Worm (Caenorhabditis elegans) whole organism, early embryonic: ENCODE measurements around the gene srx-44.

ENCODE experiments used
- B0310.2 ChIP-seq: sonication (generic microtip); optimal IDR thresholded peaks from 2 replicates; lab custom pipeline; 2016; ENCODE audit warnings: mild to moderate bottlenecking, missing genetic modification characterization, missing compliant biosample characterization
- F13C5.2 ChIP-seq: sonication (generic microtip); optimal IDR thresholded peaks from 2 replicates; lab custom pipeline; 2017; ENCODE audit warnings: mild to moderate bottlenecking, missing genetic modification characterization, inconsistent platforms, missing compliant biosample characterization
- aly-1 ChIP-seq: sonication (generic microtip); optimal IDR thresholded peaks from 2 replicates; lab custom pipeline; 2016; ENCODE audit warnings: missing genetic modification characterization, missing compliant biosample characterization
- ama-1 ChIP-seq: fragments of 150-350 bp; optimal IDR thresholded peaks from 2 replicates; lab custom pipeline; 2014
- ceh-13 ChIP-seq: fragments of 200-800 bp; sonication (Bioruptor generic); optimal IDR thresholded peaks from 2 replicates; lab custom pipeline; 2018; ENCODE audit warnings: mild to moderate bottlenecking, missing genetic modification characterization, missing compliant biosample characterization
- ceh-36 ChIP-seq: sonication (generic microtip); optimal IDR thresholded peaks from 2 replicates; lab custom pipeline; 2016; ENCODE audit warnings: missing genetic modification characterization, inconsistent platforms, missing compliant biosample characterization
- ets-7 ChIP-seq: sonication (generic microtip); optimal IDR thresholded peaks from 2 replicates; lab custom pipeline; 2016; ENCODE audit warnings: missing genotype, missing genetic modification characterization, missing compliant biosample characterization
- flt-1 ChIP-seq: fragments of 200-800 bp; sonication (Bioruptor generic); IDR thresholded peaks from 2 replicates; pipeline ENCODE4 v1.3.6; 2022; ENCODE audit warnings: missing genetic modification characterization, missing compliant biosample characterization
- hmbx-1 ChIP-seq: sonication (generic microtip); optimal IDR thresholded peaks from 2 replicates; lab custom pipeline; 2016; ENCODE audit warnings: mild to moderate bottlenecking, missing genetic modification characterization, missing compliant biosample characterization
- hmg-4 ChIP-seq: fragments of 200-800 bp; sonication (Bioruptor generic); optimal IDR thresholded peaks from 2 replicates; lab custom pipeline; 2018; ENCODE audit warnings: mild to moderate bottlenecking, missing genetic modification characterization, missing compliant biosample characterization
- hnd-1 ChIP-seq: sonication (generic microtip); optimal IDR thresholded peaks from 2 replicates; lab custom pipeline; 2016; ENCODE audit warnings: missing genetic modification characterization, missing compliant biosample characterization
- pes-1 ChIP-seq: fragments of 200-800 bp; sonication (Bioruptor generic); IDR thresholded peaks from 2 replicates; pipeline ENCODE4 v1.3.6; 2022; ENCODE audit warnings: missing genetic modification reagents, missing genetic modification characterization, missing compliant biosample characterization
- scrt-1 ChIP-seq: fragments of 200-800 bp; sonication (Bioruptor generic); IDR thresholded peaks from 2 replicates; pipeline ENCODE4 v1.3.6; 2022; ENCODE audit warnings: missing genetic modification characterization, missing compliant biosample characterization
- sea-1 ChIP-seq: fragments of 200-800 bp; sonication (Bioruptor generic); conservative IDR thresholded peaks from 2 replicates; pipeline ENCODE4 v1.3.6; 2022; ENCODE audit warnings: missing genetic modification characterization, missing compliant biosample characterization
- tbx-11 ChIP-seq: fragments of 200-800 bp; sonication (Bioruptor generic); IDR thresholded peaks from 2 replicates; pipeline ENCODE4 v1.3.6; 2022; ENCODE audit warnings: missing genetic modification characterization, missing compliant biosample characterization
- tbx-37 ChIP-seq: fragments of 200-800 bp; sonication (Bioruptor generic); conservative IDR thresholded peaks from 2 replicates; pipeline ENCODE4 v1.3.6; 2022; ENCODE audit warnings: missing genetic modification reagents, missing genetic modification characterization, missing compliant biosample characterization
- tra-4 ChIP-seq: sonication (generic microtip); optimal IDR thresholded peaks from 2 replicates; lab custom pipeline; 2017; ENCODE audit warnings: missing genetic modification characterization, missing compliant biosample characterization

The srx-44 gene

ce11 chrV:16032761-16033160, 12.6 kb downstream of the srx-44 start, which contains the start of gene T10C6.16:
Gene T10C6.16 (minus strand): TSS chrV:16033005.
- TF ChIP-seq sea-1 (GFP tag; lab: Robert Waterston, UW) (no peak), ets-7 (tag; lab: Kevin White, UChicago) (no peak), tra-4 (tag; lab: Kevin White, UChicago) (no peak), tbx-37 (GFP tag; lab: Robert Waterston, UW) (no peak), pes-1 (GFP tag; lab: Robert Waterston, UW) (no peak), scrt-1 (GFP tag; lab: Robert Waterston, UW) (no peak), aly-1 (tag; lab: Kevin White, UChicago) (no peak), flt-1 (GFP tag; lab: Robert Waterston, UW) (no peak), ceh-36 (tag; lab: Kevin White, UChicago) (no peak), tbx-11 (no peak)

- TF ChIP-seq tbx-11 (no peak), aly-1 (tag; lab: Kevin White, UChicago) (no peak), B0310.2 (tag; lab: Kevin White, UChicago) (no peak), sea-1 (GFP tag; lab: Robert Waterston, UW) (no peak), tra-4 (tag; lab: Kevin White, UChicago) (no peak), pes-1 (GFP tag; lab: Robert Waterston, UW) (no peak), ets-7 (tag; lab: Kevin White, UChicago) (no peak), F13C5.2 (no peak), hmg-4 (GFP tag; lab: Kevin White, UChicago) (no peak), ceh-13 (GFP tag; lab: Kevin White, UChicago) (no peak), ceh-36 (tag; lab: Kevin White, UChicago) (no peak), scrt-1 (GFP tag; lab: Robert Waterston, UW) (no peak), ama-1 (no peak), flt-1 (GFP tag; lab: Robert Waterston, UW) (no peak), hmbx-1 (tag; lab: Kevin White, UChicago) (no peak), tbx-37 (GFP tag; lab: Robert Waterston, UW) (no peak), hnd-1 (tag; lab: Kevin White, UChicago) (no peak)
Measured at ce11 chrV:16033491-16033890, 13.3 kb downstream of the srx-44 start.

ce11 chrV:16036166-16036565, 16.0 kb downstream of the srx-44 start, which contains the start of gene T10C6.10:
Gene T10C6.10 (plus strand): TSS chrV:16036413.
- no peak for TF ChIP-seq B0310.2 (tag; lab: Kevin White, UChicago)
- TF ChIP-seq ets-7 (tag; lab: Kevin White, UChicago) = no peak
- no peak for TF ChIP-seq scrt-1 (GFP tag; lab: Robert Waterston, UW)
- no peak for TF ChIP-seq ceh-36 (tag; lab: Kevin White, UChicago)
- no peak for TF ChIP-seq hnd-1 (tag; lab: Kevin White, UChicago)
- TF ChIP-seq tra-4 (tag; lab: Kevin White, UChicago) = no peak
- no peak for TF ChIP-seq sea-1 (GFP tag; lab: Robert Waterston, UW)
- no peak for TF ChIP-seq F13C5.2
- no peak for TF ChIP-seq tbx-11
- no peak for TF ChIP-seq hmbx-1 (tag; lab: Kevin White, UChicago)
- no peak for TF ChIP-seq pes-1 (GFP tag; lab: Robert Waterston, UW)
- TF ChIP-seq hmg-4 (GFP tag; lab: Kevin White, UChicago) = no peak
- no peak for TF ChIP-seq ceh-13 (GFP tag; lab: Kevin White, UChicago)
- TF ChIP-seq flt-1 (GFP tag; lab: Robert Waterston, UW) = no peak
- TF ChIP-seq ama-1 = no peak
- no peak for TF ChIP-seq tbx-37 (GFP tag; lab: Robert Waterston, UW)
- TF ChIP-seq aly-1 (tag; lab: Kevin White, UChicago) = no peak

- TF ChIP-seq flt-1 (GFP tag; lab: Robert Waterston, UW) (peak; percentile 59; the same call in 1 of the 2 replicates), tbx-37 (GFP tag; lab: Robert Waterston, UW) (0 out of 2 replicates have a peak, but pooled peaks have one; percentile 9), pes-1 (GFP tag; lab: Robert Waterston, UW) (peak; percentile 80), sea-1 (GFP tag; lab: Robert Waterston, UW) (peak; percentile 69), ama-1 (peak; percentile 87), aly-1 (tag; lab: Kevin White, UChicago) (peak; percentile 58), tbx-11 (0 out of 2 replicates have a peak, but pooled peaks have one; percentile 4)
Measured at ce11 chrV:16040140-16040827, 20.1 kb downstream of the srx-44 start, which contains the start of the genes his-4 and his-3. Gene his-4 (minus strand): TSS chrV:16040515. Gene his-3 (plus strand): TSS chrV:16040808.

- TF ChIP-seq ama-1 (peak; percentile 77), aly-1 (tag; lab: Kevin White, UChicago) (peak; percentile 45), flt-1 (GFP tag; lab: Robert Waterston, UW) (0 out of 2 replicates have a peak, but pooled peaks have one; percentile 6), hmbx-1 (tag; lab: Kevin White, UChicago) (peak; percentile 8), scrt-1 (GFP tag; lab: Robert Waterston, UW) (0 out of 2 replicates have a peak, but pooled peaks have one; percentile 17), pes-1 (GFP tag; lab: Robert Waterston, UW) (peak; percentile 61)
Measured at ce11 chrV:16040848-16041247, 20.7 kb downstream of the srx-44 start.

ce11 chrV:16041412-16041811, 21.3 kb downstream of the srx-44 start:
- TF ChIP-seq tbx-37 (GFP tag; lab: Robert Waterston, UW) = no peak
- TF ChIP-seq ceh-36 (tag; lab: Kevin White, UChicago) = no peak
